Fruit fly (Drosophila melanogaster): ENCODE data around the gene Pomp.

dm6 chr2L:20793881-20794280, 6.4 kb downstream of the Pomp start:
- no peak for TF ChIP-seq CTCF (optimal IDR thresholded peaks at IDR 0.05)
- TF ChIP-seq CG8478 (optimal IDR thresholded peaks at IDR 0.05) = no peak

All from S2 (cell line).